Fruit fly (Drosophila melanogaster) whole organism, embryonic: Measurements from ENCODE around the gene CG14868.
A peak's percentile ranks its signal among the peaks of the same experiment; 100 is the strongest.

Experiments
- Bgb ChIP-seq: fragments of 200-800 bp; sonication (Bioruptor generic); IDR thresholded peaks from 2 replicates; pipeline ENCODE4 v1.3.6; 2022; ENCODE audit warnings: missing biosample characterization, missing genetic modification characterization; ENCODE audit not compliant: partially characterized antibody
- C15 ChIP-seq: fragments of 200-800 bp; sonication (Bioruptor generic); IDR thresholded peaks from 3 replicates; pipeline ENCODE4 v1.3.6; 2022; ENCODE audit warnings: missing biosample characterization, missing genetic modification characterization
- CG10321 ChIP-seq: fragments of 200-800 bp; sonication (Bioruptor generic); IDR thresholded peaks from 2 replicates; pipeline ENCODE4 v1.3.6; 2022; ENCODE audit warnings: missing biosample characterization, missing genetic modification characterization
- CG12071 ChIP-seq: fragments of 200-800 bp; sonication (Bioruptor generic); optimal IDR thresholded peaks from 3 replicates; lab custom pipeline; 2018; ENCODE audit warnings: missing biosample characterization, mild to moderate bottlenecking, missing genetic modification characterization
- CG14441 ChIP-seq: fragments of 200-800 bp; sonication (Bioruptor generic); IDR thresholded peaks from 2 replicates; pipeline ENCODE4 v1.3.6; 2022; ENCODE audit warnings: missing biosample characterization, missing genetic modification characterization
- CG14710 ChIP-seq: fragments of 200-800 bp; sonication (Bioruptor generic); optimal IDR thresholded peaks from 3 replicates; lab custom pipeline; 2019; ENCODE audit warnings: missing biosample characterization, mild to moderate bottlenecking, missing genetic modification characterization, moderate library complexity
- CG14860 ChIP-seq: fragments of 200-800 bp; sonication (Bioruptor generic); IDR thresholded peaks from 3 replicates; pipeline ENCODE4 v1.3.6; 2022; ENCODE audit warnings: missing biosample characterization, missing genetic modification characterization; ENCODE audit not compliant: partially characterized antibody
- CG15269 ChIP-seq: fragments of 200-800 bp; sonication (Bioruptor generic); optimal IDR thresholded peaks from 2 replicates; lab custom pipeline; 2018; ENCODE audit warnings: missing biosample characterization, mild to moderate bottlenecking, missing genetic modification characterization, moderate library complexity
- CG15696 ChIP-seq: fragments of 200-800 bp; sonication (Bioruptor generic); optimal IDR thresholded peaks from 2 replicates; lab custom pipeline; 2019; ENCODE audit warnings: missing biosample characterization, mild to moderate bottlenecking, missing genetic modification characterization, moderate library complexity
- CG17186 ChIP-seq: fragments of 200-800 bp; sonication (Bioruptor generic); optimal IDR thresholded peaks from 3 replicates; lab custom pipeline; 2017; ENCODE audit warnings: missing biosample characterization, missing genetic modification reagents, missing genetic modification characterization
- CG17568 ChIP-seq: fragments of 200-800 bp; sonication (Bioruptor generic); optimal IDR thresholded peaks from 2 replicates; lab custom pipeline; 2018; ENCODE audit warnings: missing biosample characterization, mild to moderate bottlenecking, missing genetic modification characterization, moderate library complexity
- CG1792 ChIP-seq: fragments of 200-800 bp; sonication (Bioruptor generic); optimal IDR thresholded peaks from 2 replicates; lab custom pipeline; 2016; ENCODE audit warnings: missing biosample characterization, missing genetic modification characterization
- CG2116 ChIP-seq: fragments of 200-800 bp; sonication (Bioruptor generic); optimal IDR thresholded peaks from 3 replicates; lab custom pipeline; 2018; ENCODE audit warnings: missing biosample characterization, mild to moderate bottlenecking, missing genetic modification characterization
- CG2199 ChIP-seq: fragments of 200-800 bp; sonication (Bioruptor generic); IDR thresholded peaks from 3 replicates; pipeline ENCODE4 v1.3.6; 2022; ENCODE audit warnings: missing biosample characterization, missing genetic modification characterization
- CG2712 ChIP-seq: fragments of 200-800 bp; optimal IDR thresholded peaks from 3 replicates; lab custom pipeline; 2019; ENCODE audit warnings: missing biosample characterization, mild to moderate bottlenecking, missing genetic modification characterization, moderate library complexity
- CG31224 ChIP-seq: fragments of 200-800 bp; sonication (Bioruptor generic); IDR thresholded peaks from 2 replicates; pipeline ENCODE4 v1.3.6; 2022; ENCODE audit warnings: missing biosample characterization, missing genetic modification characterization
- CG6272 ChIP-seq: fragments of 200-800 bp; sonication (Bioruptor generic); IDR thresholded peaks from 2 replicates; pipeline ENCODE4 v1.3.6; 2022; ENCODE audit warnings: missing biosample characterization, missing genetic modification characterization
- CG6689 ChIP-seq: fragments of 200-800 bp; sonication (Bioruptor generic); IDR thresholded peaks from 2 replicates; pipeline ENCODE4 v1.3.6; 2022; ENCODE audit warnings: missing biosample characterization, missing genetic modification characterization
- CG8765 ChIP-seq: fragments of 200-800 bp; sonication (Bioruptor generic); IDR thresholded peaks from 2 replicates; pipeline ENCODE4 v1.3.6; 2022; ENCODE audit warnings: missing biosample characterization, missing genetic modification characterization
- CG8944 ChIP-seq: fragments of 200-800 bp; sonication (Bioruptor generic); optimal IDR thresholded peaks from 3 replicates; lab custom pipeline; 2016; ENCODE audit warnings: missing biosample characterization, missing genetic modification characterization
- CG9437 ChIP-seq: fragments of 200-800 bp; sonication (Bioruptor generic); optimal IDR thresholded peaks from 2 replicates; lab custom pipeline; 2018; ENCODE audit warnings: missing biosample characterization, mild to moderate bottlenecking, missing genetic modification characterization
- CG9876 ChIP-seq: fragments of 200-800 bp; sonication (Bioruptor generic); optimal IDR thresholded peaks from 2 replicates; lab custom pipeline; 2016; ENCODE audit warnings: missing biosample characterization, missing genetic modification characterization
- Hand ChIP-seq: fragments of 200-800 bp; sonication (Bioruptor generic); optimal IDR thresholded peaks from 2 replicates; lab custom pipeline; 2017; ENCODE audit warnings: mild to moderate bottlenecking, missing biosample characterization, missing genetic modification reagents, missing genetic modification characterization
- Lhr ChIP-seq: fragments of 200-800 bp; sonication (Bioruptor generic); optimal IDR thresholded peaks from 3 replicates; lab custom pipeline; 2017; ENCODE audit warnings: mild to moderate bottlenecking, missing biosample characterization, missing genetic modification reagents, missing genetic modification characterization
- Max ChIP-seq: fragments of 200-800 bp; sonication (Bioruptor generic); optimal IDR thresholded peaks from 2 replicates; lab custom pipeline; 2016; ENCODE audit warnings: missing biosample characterization, mild to moderate bottlenecking, missing genetic modification characterization
- NK7.1 ChIP-seq: fragments of 200-800 bp; sonication (Bioruptor generic); optimal IDR thresholded peaks from 3 replicates; lab custom pipeline; 2016; ENCODE audit warnings: missing biosample characterization, missing genetic modification characterization
- Nf-YB ChIP-seq: fragments of 200-800 bp; sonication (Bioruptor generic); optimal IDR thresholded peaks from 3 replicates; lab custom pipeline; 2019; ENCODE audit warnings: missing biosample characterization, mild to moderate bottlenecking, missing genetic modification characterization, moderate library complexity
- Sin3A ChIP-seq: fragments of >200 bp; optimal IDR thresholded peaks from 2 replicates; lab custom pipeline; 2018
- Sox100B ChIP-seq: fragments of 200-800 bp; sonication (Bioruptor generic); optimal IDR thresholded peaks from 3 replicates; lab custom pipeline; 2018; ENCODE audit warnings: missing biosample characterization, mild to moderate bottlenecking, missing genetic modification characterization
- Taf1 ChIP-seq: fragments of 200-800 bp; sonication (Bioruptor generic); IDR thresholded peaks from 2 replicates; pipeline ENCODE4 v1.3.6; 2022; ENCODE audit warnings: missing biosample characterization, missing genetic modification characterization
- ac ChIP-seq: fragments of 200-800 bp; sonication (Bioruptor generic); optimal IDR thresholded peaks from 3 replicates; lab custom pipeline; 2017; ENCODE audit warnings: missing biosample characterization, mild to moderate bottlenecking, missing genetic modification characterization
- bigmax ChIP-seq: fragments of 200-800 bp; sonication (Bioruptor generic); optimal IDR thresholded peaks from 2 replicates; lab custom pipeline; 2018; ENCODE audit warnings: missing biosample characterization, mild to moderate bottlenecking, missing genetic modification characterization
- cas ChIP-seq: fragments of 200-800 bp; sonication (Bioruptor generic); IDR thresholded peaks from 2 replicates; pipeline ENCODE4 v1.3.6; 2022; ENCODE audit warnings: missing biosample characterization, missing genetic modification characterization
- caup ChIP-seq: fragments of 200-800 bp; sonication (Bioruptor generic); optimal IDR thresholded peaks from 3 replicates; lab custom pipeline; 2017; ENCODE audit warnings: missing biosample characterization, mild to moderate bottlenecking, missing genetic modification characterization, moderate library complexity; ENCODE audit not compliant: severe bottlenecking
- chn ChIP-seq: fragments of 200-800 bp; sonication (Bioruptor generic); optimal IDR thresholded peaks from 2 replicates; lab custom pipeline; 2016; ENCODE audit warnings: missing biosample characterization, missing genetic modification characterization
- danr ChIP-seq: fragments of 200-800 bp; sonication (Bioruptor generic); IDR thresholded peaks from 2 replicates; pipeline ENCODE4 v1.3.6; 2022; ENCODE audit warnings: missing biosample characterization, missing genetic modification characterization
- fu2 ChIP-seq: fragments of 200-800 bp; sonication (Bioruptor generic); optimal IDR thresholded peaks from 2 replicates; lab custom pipeline; 2016; ENCODE audit warnings: missing biosample characterization, missing genetic modification characterization
- gcm ChIP-seq: fragments of 200-800 bp; sonication (Bioruptor generic); optimal IDR thresholded peaks from 2 replicates; lab custom pipeline; 2019; ENCODE audit warnings: missing biosample characterization, mild to moderate bottlenecking, missing genetic modification characterization, moderate library complexity
- hbn ChIP-seq: fragments of 200-800 bp; sonication (Bioruptor generic); IDR thresholded peaks from 2 replicates; pipeline ENCODE4 v1.3.6; 2022; ENCODE audit warnings: missing biosample characterization, missing genetic modification characterization; ENCODE audit not compliant: partially characterized antibody
- luna ChIP-seq: fragments of 200-800 bp; sonication (Bioruptor generic); optimal IDR thresholded peaks from 2 replicates; lab custom pipeline; 2016; ENCODE audit warnings: missing biosample characterization, missing genetic modification characterization
- pho ChIP-seq: fragments of 200-800 bp; sonication (Bioruptor generic); optimal IDR thresholded peaks from 2 replicates; lab custom pipeline; 2016; ENCODE audit warnings: missing biosample characterization, missing genetic modification characterization
- pum ChIP-seq: fragments of 200-800 bp; sonication (Bioruptor generic); optimal IDR thresholded peaks from 2 replicates; lab custom pipeline; 2016; ENCODE audit warnings: missing biosample characterization, missing genetic modification characterization
- repo ChIP-seq: fragments of 200-800 bp; sonication (Bioruptor generic); optimal IDR thresholded peaks from 2 replicates; lab custom pipeline; 2016; ENCODE audit warnings: missing biosample characterization, missing genetic modification characterization
- sc ChIP-seq, 3 experiments: fragments of >200 bp in 2 of 3; fragments of 200-800 bp in 1 of 3; sonication (Bioruptor generic) in 1 of 3; optimal IDR thresholded peaks; 2 replicates in 2 of 3; 3 replicates in 1 of 3; lab custom pipeline; 2017; ENCODE audit warnings: mild to moderate bottlenecking in 1 of 3, missing biosample characterization in 1 of 3, missing genetic modification characterization in 1 of 3, missing genetic modification reagents in 1 of 3
- sim ChIP-seq: fragments of 200-800 bp; sonication (Bioruptor generic); IDR thresholded peaks from 2 replicates; pipeline ENCODE4 v1.3.6; 2022; ENCODE audit warnings: missing biosample characterization, missing genetic modification characterization
- sima ChIP-seq: fragments of 200-800 bp; sonication (Bioruptor generic); optimal IDR thresholded peaks from 2 replicates; lab custom pipeline; 2016; ENCODE audit warnings: missing biosample characterization, missing genetic modification characterization
- slbo ChIP-seq: fragments of 200-800 bp; sonication (Bioruptor generic); IDR thresholded peaks from 2 replicates; pipeline ENCODE4 v1.3.6; 2022; ENCODE audit warnings: missing biosample characterization, missing genetic modification characterization
- tgo ChIP-seq: fragments of 200-800 bp; sonication (Bioruptor generic); IDR thresholded peaks from 3 replicates; pipeline ENCODE4 v1.3.6; 2022; ENCODE audit warnings: missing biosample characterization, missing genetic modification characterization
- tio ChIP-seq: fragments of 200-800 bp; sonication (Bioruptor generic); optimal IDR thresholded peaks from 2 replicates; lab custom pipeline; 2017; ENCODE audit warnings: missing biosample characterization, missing genetic modification characterization, inconsistent platforms
- tx ChIP-seq: fragments of 200-800 bp; sonication (Bioruptor generic); optimal IDR thresholded peaks from 2 replicates; lab custom pipeline; 2016; ENCODE audit warnings: missing biosample characterization, missing genetic modification characterization

The CG14868 gene

dm6 chr3R:15418824-15419530 is 49.2 kb upstream of the CG14868 start (continued):
- TF ChIP-seq Max (GFP tag; lab: Kevin White, UChicago) (peak; percentile 38), CG1792 (GFP tag; lab: Kevin White, UChicago) (no peak), sima (GFP tag; lab: Kevin White, UChicago) (no peak), gcm (GFP tag; lab: Kevin White, UChicago) (peak; percentile 81), Sin3A (no peak), pum (no peak), CG15696 (tag; lab: Kevin White, UChicago) (peak; percentile 93), CG12071 (GFP tag; lab: Kevin White, UChicago) (no peak), cas (no peak), Lhr (GFP tag; lab: Kevin White, UChicago) (peak; percentile 48), Bgb (GFP tag; lab: Robert Waterston, UW) (no peak), tgo (GFP tag; lab: Robert Waterston, UW) (peak; percentile 32; the same call in 2 of the 3 replicates), C15 (no peak), CG8765 (GFP tag; lab: Robert Waterston, UW) (no peak), CG17568 (no peak), CG2712 (tag; lab: Kevin White, UChicago) (peak; percentile 92), chn (GFP tag; lab: Kevin White, UChicago) (no peak), danr (GFP tag; lab: Robert Waterston, UW) (no peak), CG14441 (GFP tag; lab: Robert Waterston, UW) (no peak), NK7.1 (GFP tag; lab: Kevin White, UChicago) (no peak), CG6272 (GFP tag; lab: Robert Waterston, UW) (no peak), CG2199 (GFP tag; lab: Robert Waterston, UW) (peak; percentile 23; the same call in 1 of the 3 replicates), ac (peak; percentile 59), slbo (GFP tag; lab: Robert Waterston, UW) (peak; percentile 39; the same call in 1 of the 2 replicates), sc (optimal IDR thresholded peaks at IDR 0.05; lab: Kevin White, UChicago) (no peak), sc (GFP tag; optimal IDR thresholded peaks at IDR 0.05; lab: Kevin White, UChicago) (peak; percentile 62), CG17186 (GFP tag; lab: Kevin White, UChicago) (no peak), caup (GFP tag; lab: Kevin White, UChicago) (peak; percentile 42), CG14710 (peak; percentile 90), tx (GFP tag; lab: Kevin White, UChicago) (no peak), CG10321 (GFP tag; lab: Robert Waterston, UW) (peak; percentile 30; the same call in 1 of the 2 replicates), fu2 (peak; percentile 3), CG9876 (no peak), CG2116 (GFP tag; lab: Kevin White, UChicago) (peak; percentile 50), sim (GFP tag; lab: Robert Waterston, UW) (no peak), Hand (GFP tag; lab: Kevin White, UChicago) (peak; percentile 60), hbn (GFP tag; lab: Robert Waterston, UW) (no peak), Taf1 (no peak), CG31224 (GFP tag; lab: Robert Waterston, UW) (0 out of 2 replicates have a peak, but pooled peaks have one; percentile 6), CG8944 (GFP tag; lab: Kevin White, UChicago) (no peak), repo (GFP tag; lab: Kevin White, UChicago) (no peak), CG6689 (GFP tag; lab: Robert Waterston, UW) (peak; percentile 61; the same call in 1 of the 2 replicates), Sox100B (GFP tag; lab: Kevin White, UChicago) (no peak), CG15269 (peak; percentile 70), luna (GFP tag; lab: Kevin White, UChicago) (no peak), bigmax (GFP tag; lab: Kevin White, UChicago) (no peak), tio (GFP tag; lab: Kevin White, UChicago) (peak; percentile 81), CG14860 (GFP tag; lab: Robert Waterston, UW) (no peak), Nf-YB (peak; percentile 72), pho (GFP tag; lab: Kevin White, UChicago) (no peak), CG9437 (peak; percentile 43)
